Fruit fly (Drosophila melanogaster): ENCODE results near the gene tra.

- TF ChIP-seq CG15710 (tag; optimal IDR thresholded peaks at IDR 0.05) (no peak), Pif1B (GFP tag; optimal IDR thresholded peaks at IDR 0.05) (no peak), CG14655 (GFP tag; optimal IDR thresholded peaks at IDR 0.05) (no peak), CG32121 (GFP tag; IDR thresholded peaks at IDR 0.05) (no peak), D1 (tag; optimal IDR thresholded peaks at IDR 0.05) (no peak)
Observed at dm6 chr3L:16545511-16545910, 45.3 kb downstream of the tra start, which contains the start of gene CG13033.

Data from whole organism, pupa.